Fruit fly (Drosophila melanogaster): Measurements from ENCODE around the gene Lip1.

DNA sequence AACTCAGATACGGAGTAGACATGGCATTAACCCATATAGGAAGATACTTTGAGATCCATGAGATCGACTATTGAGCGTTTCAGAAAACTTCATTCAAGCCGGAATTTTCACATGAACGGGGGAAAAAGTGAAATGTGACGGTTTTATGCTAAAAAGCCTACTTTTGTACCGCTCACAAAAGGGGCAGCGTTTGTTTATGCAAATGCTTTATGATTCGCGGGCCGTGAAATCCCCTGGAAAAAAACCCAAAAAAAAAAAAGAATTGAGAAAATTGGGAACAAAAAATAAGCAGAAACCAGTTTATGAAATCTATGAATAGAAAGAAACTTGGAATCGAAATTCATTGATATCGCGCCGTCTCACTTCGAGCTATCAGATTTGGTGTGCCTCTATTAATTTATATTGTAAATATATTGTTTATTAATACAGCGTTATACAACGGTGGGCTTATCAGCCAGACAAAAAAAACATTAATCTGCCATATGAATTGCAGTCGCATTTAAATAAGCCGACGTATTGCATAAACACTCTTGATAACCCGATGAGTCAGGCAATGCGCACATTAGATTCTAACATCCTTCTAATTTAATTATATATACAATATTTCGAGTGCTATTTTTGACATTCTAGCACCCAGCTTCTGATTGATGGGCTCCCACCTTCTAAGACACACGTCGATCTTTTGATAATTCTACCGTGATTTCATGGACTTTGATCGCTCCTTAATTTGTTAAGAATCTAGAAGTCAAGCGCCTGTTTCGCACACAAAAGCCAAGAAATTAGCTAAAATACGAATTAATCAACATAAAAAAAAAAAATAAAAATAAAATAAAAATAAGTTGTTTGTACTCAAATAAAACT is 48.5 kb upstream of the Lip1 start:
- TF ChIP-seq h (optimal IDR thresholded peaks at IDR 0.05): no peak
- no peak for TF ChIP-seq psq (optimal IDR thresholded peaks at IDR 0.05)
- no peak for TF ChIP-seq insv (optimal IDR thresholded peaks at IDR 0.05)

All from Kc167 (cell line).